Fruit fly (Drosophila melanogaster): ENCODE data around the gene mre11.
A peak's percentile ranks its signal among the peaks of the same experiment; 100 is the strongest.

The mre11 gene

dm6 chr2L:11281930-11282329, at the start of gene mre11 (continued):
- TF ChIP-seq CG1602 (GFP tag; optimal IDR thresholded peaks at IDR 0.05), result no peak
- peak; percentile 92 for TF ChIP-seq CG13287 (GFP tag; IDR thresholded peaks at IDR 0.05; ENCODE audit: partially characterized antibody)
- TF ChIP-seq fu2 (GFP tag; optimal IDR thresholded peaks at IDR 0.05), result no peak
- peak; percentile 30 for TF ChIP-seq pzg (GFP tag; optimal IDR thresholded peaks at IDR 0.05)
- peak; percentile 58 for TF ChIP-seq inv (GFP tag; IDR thresholded peaks at IDR 0.05; ENCODE audit: partially characterized antibody)
- peak; percentile 90 for TF ChIP-seq sna (GFP tag; IDR thresholded peaks at IDR 0.05; ENCODE audit: partially characterized antibody)
- peak; percentile 15 for TF ChIP-seq CG15514 (GFP tag; optimal IDR thresholded peaks at IDR 0.05)
- peak; percentile 93 for TF ChIP-seq bbx (GFP tag; IDR thresholded peaks at IDR 0.05; ENCODE audit: partially characterized antibody)
- TF ChIP-seq Scr (GFP tag; IDR thresholded peaks at IDR 0.05; ENCODE audit: partially characterized antibody), result peak; percentile 83

DNA sequence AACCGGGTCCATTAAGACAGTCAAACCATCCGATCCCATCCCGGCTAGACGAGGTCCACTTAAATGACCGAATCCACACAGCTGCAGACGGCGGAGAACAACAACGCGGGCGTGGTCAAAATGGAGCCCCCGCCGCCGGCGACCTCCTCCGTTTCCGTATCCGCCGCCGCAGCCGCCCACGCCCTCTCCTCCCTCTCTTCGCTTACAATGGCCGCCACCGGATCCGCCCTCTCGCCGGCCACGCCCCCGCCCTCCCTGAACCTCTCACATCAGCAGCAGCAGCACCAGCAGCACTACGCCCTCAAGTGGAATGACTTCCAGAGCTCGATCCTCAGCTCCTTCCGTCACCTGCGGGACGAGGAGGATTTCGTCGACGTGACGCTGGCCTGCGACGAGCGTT, 46.4 kb upstream of the mre11 start:
- TF ChIP-seq Rx (GFP tag; IDR thresholded peaks at IDR 0.05) (no peak), Elba2 (GFP tag; optimal IDR thresholded peaks at IDR 0.05) (no peak), ewg (GFP tag; optimal IDR thresholded peaks at IDR 0.05) (no peak), Hr39 (optimal IDR thresholded peaks at IDR 0.05) (peak; percentile 69), Fer2 (tag; optimal IDR thresholded peaks at IDR 0.05) (no peak), chif (GFP tag; optimal IDR thresholded peaks at IDR 0.05) (no peak)

DNA sequence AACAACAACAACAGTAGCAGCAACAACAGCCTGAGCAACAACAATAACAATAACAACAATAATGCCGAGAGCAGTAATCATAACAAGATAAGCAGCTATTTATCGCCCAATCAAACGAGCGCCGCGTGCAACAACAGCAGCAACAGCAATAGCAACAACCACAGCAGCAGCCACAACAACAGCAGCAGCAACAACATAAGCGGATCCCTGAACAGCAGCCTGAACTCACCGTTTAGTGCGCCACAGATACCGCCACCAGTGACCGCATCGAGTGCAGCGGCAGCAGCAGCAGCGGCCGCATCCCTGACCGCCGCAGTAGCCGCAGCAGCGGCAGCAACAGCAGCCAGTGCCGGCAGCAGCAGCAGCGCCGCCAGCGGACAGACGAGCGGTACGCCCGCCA, 45.5 kb upstream of the mre11 start:
- peak; percentile 3 for TF ChIP-seq sens (GFP tag)
- peak; percentile 86 for TF ChIP-seq CG4360 (GFP tag; IDR thresholded peaks at IDR 0.05)
- TF ChIP-seq Ets65A (GFP tag), result peak; percentile 35
- TF ChIP-seq CG15269 (tag; optimal IDR thresholded peaks at IDR 0.05), result no peak

DNA sequence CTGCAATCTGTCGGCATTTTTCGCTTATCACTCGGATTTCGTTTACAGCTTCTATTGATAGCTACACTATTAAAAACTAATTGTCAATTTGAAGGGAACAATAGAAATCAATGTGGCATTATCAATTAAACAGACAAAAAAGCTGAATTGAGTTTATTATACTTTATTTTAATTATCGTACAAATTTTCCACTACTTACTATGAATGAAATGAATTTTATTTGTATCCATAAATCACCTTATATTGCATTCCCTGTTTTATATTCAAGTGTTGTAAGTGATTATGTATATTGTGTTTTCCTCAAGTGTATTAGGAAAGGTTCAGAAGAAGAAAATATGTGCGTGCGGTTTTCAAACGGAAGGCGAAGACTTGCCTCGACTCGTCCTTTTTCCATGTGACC, 38.0 kb upstream of the mre11 start:
- TF ChIP-seq CG7556 (GFP tag; optimal IDR thresholded peaks at IDR 0.05) (peak; percentile 46), dmrt99B (tag; optimal IDR thresholded peaks at IDR 0.05) (peak; percentile 42), CoRest (tag; optimal IDR thresholded peaks at IDR 0.05) (peak; percentile 34), CG11504 (tag; optimal IDR thresholded peaks at IDR 0.05) (peak; percentile 69), CG30403 (GFP tag; optimal IDR thresholded peaks at IDR 0.05) (peak; percentile 21), CG1233 (GFP tag; optimal IDR thresholded peaks at IDR 0.05) (no peak), Dbx (GFP tag; IDR thresholded peaks at IDR 0.05) (no peak), Hsf (GFP tag; optimal IDR thresholded peaks at IDR 0.05) (no peak), bsh (GFP tag; optimal IDR thresholded peaks at IDR 0.05) (peak in 1 of 2 experiments; percentile 10), CG8388 (GFP tag; optimal IDR thresholded peaks at IDR 0.05) (peak; percentile 1), CG17912 (GFP tag; optimal IDR thresholded peaks at IDR 0.05) (no peak), CG12659 (GFP tag; optimal IDR thresholded peaks at IDR 0.05) (peak; percentile 2), tgo (GFP tag; IDR thresholded peaks at IDR 0.05) (no peak), CG13296 (GFP tag; optimal IDR thresholded peaks at IDR 0.05) (no peak), CG15269 (tag; optimal IDR thresholded peaks at IDR 0.05) (peak; percentile 34), CG18599 (GFP tag; optimal IDR thresholded peaks at IDR 0.05) (peak; percentile 29), C15 (GFP tag; IDR thresholded peaks at IDR 0.05) (no peak), row (GFP tag; IDR thresholded peaks at IDR 0.05) (0 out of 3 replicates have a peak, but pooled peaks have one; percentile 21), chm (GFP tag; IDR thresholded peaks at IDR 0.05) (no peak), NC2β (GFP tag; optimal IDR thresholded peaks at IDR 0.05) (no peak), sens (GFP tag) (peak; percentile 9), CG3163 (GFP tag; optimal IDR thresholded peaks at IDR 0.05) (no peak), Sox102F (GFP tag; optimal IDR thresholded peaks at IDR 0.05) (peak; percentile 19), Deaf1 (tag; optimal IDR thresholded peaks at IDR 0.05) (peak; percentile 87), PHDP (tag; optimal IDR thresholded peaks at IDR 0.05) (peak; percentile 12), CG12769 (tag; optimal IDR thresholded peaks at IDR 0.05) (peak; percentile 9), CG13424 (tag; optimal IDR thresholded peaks at IDR 0.05) (peak; percentile 19), CG15696 (tag; optimal IDR thresholded peaks at IDR 0.05) (no peak), Ptx1 (GFP tag; IDR thresholded peaks at IDR 0.05) (no peak)

All from whole organism, embryonic.